Worm (Caenorhabditis elegans): ENCODE measurements around the gene drn-1.

ce11 chrII:5238366-5238765 is 33.3 kb downstream of the drn-1 start, which contains the start of gene pho-4:
- no peak for TF ChIP-seq fkh-10 (GFP tag; optimal IDR thresholded peaks at IDR 0.05)
- no peak for TF ChIP-seq egl-27 (tag; optimal IDR thresholded peaks at IDR 0.05)

Measured in whole organism, L1 larva.